Worm (Caenorhabditis elegans) whole organism, L2 larva: Measurements from ENCODE around the gene frpr-15.

Source experiments
- F13H6.1 ChIP-seq: sonication (generic microtip); optimal IDR thresholded peaks from 2 replicates; lab custom pipeline; 2016; ENCODE audit warnings: missing genetic modification characterization, missing compliant biosample characterization
- Y55F3AM.14 ChIP-seq: fragments of 200-800 bp; sonication (Bioruptor generic); optimal IDR thresholded peaks from 2 replicates; lab custom pipeline; 2018; ENCODE audit warnings: mild to moderate bottlenecking, missing genetic modification characterization, missing compliant biosample characterization
- ZK546.5 ChIP-seq: sonication (generic microtip); optimal IDR thresholded peaks from 2 replicates; lab custom pipeline; 2017; ENCODE audit warnings: missing biosample characterization, missing genetic modification characterization
- alr-1 ChIP-seq: fragments of 150-350 bp; optimal IDR thresholded peaks from 2 replicates; lab custom pipeline; 2014; ENCODE audit warnings: missing biosample characterization, missing genetic modification characterization
- aly-2 ChIP-seq: fragments of 150-350 bp; optimal IDR thresholded peaks from 2 replicates; lab custom pipeline; 2014; ENCODE audit warnings: missing biosample characterization, missing genetic modification characterization
- ama-1 ChIP-seq: fragments of 150-350 bp; optimal IDR thresholded peaks from 2 replicates; lab custom pipeline; 2018; ENCODE audit warnings: inconsistent platforms
- blmp-1 ChIP-seq: sonication (generic microtip); optimal IDR thresholded peaks from 2 replicates; lab custom pipeline; 2017; ENCODE audit warnings: missing genetic modification characterization, mild to moderate bottlenecking, missing compliant biosample characterization, antibody characterized with exemption, moderate library complexity; ENCODE audit not compliant: insufficient read depth
- ceh-16 ChIP-seq: fragments of 150-350 bp; optimal IDR thresholded peaks from 2 replicates; lab custom pipeline; 2014; ENCODE audit warnings: missing biosample characterization, missing genetic modification characterization
- ceh-82 ChIP-seq: fragments of 150-350 bp; optimal IDR thresholded peaks from 2 replicates; lab custom pipeline; 2014; ENCODE audit warnings: missing biosample characterization, missing genetic modification characterization
- crh-2 ChIP-seq: sonication (generic microtip); optimal IDR thresholded peaks from 2 replicates; lab custom pipeline; 2017; ENCODE audit warnings: missing biosample characterization, missing genetic modification characterization
- dmd-4 ChIP-seq: sonication (generic microtip); optimal IDR thresholded peaks from 2 replicates; lab custom pipeline; 2017; ENCODE audit warnings: missing biosample characterization, missing genetic modification characterization
- egl-27 ChIP-seq: sonication (generic microtip); optimal IDR thresholded peaks from 3 replicates; lab custom pipeline; 2017; ENCODE audit warnings: missing biosample characterization, missing genetic modification reagents, missing genetic modification characterization
- elt-1 ChIP-seq: fragments of 150-350 bp; optimal IDR thresholded peaks from 2 replicates; lab custom pipeline; 2014; ENCODE audit warnings: missing biosample characterization, missing genetic modification characterization
- elt-3 ChIP-seq: sonication (generic microtip); optimal IDR thresholded peaks from 2 replicates; lab custom pipeline; 2017; ENCODE audit warnings: missing biosample characterization, missing genetic modification characterization
- fos-1 ChIP-seq: fragments of 150-350 bp; optimal IDR thresholded peaks from 2 replicates; lab custom pipeline; 2014; ENCODE audit warnings: missing biosample characterization, missing genetic modification characterization
- gmeb-1 ChIP-seq: fragments of 150-350 bp; optimal IDR thresholded peaks from 2 replicates; lab custom pipeline; 2014; ENCODE audit warnings: missing biosample characterization, missing genetic modification characterization
- lin-39 ChIP-seq: fragments of 150-350 bp; optimal IDR thresholded peaks from 2 replicates; lab custom pipeline; 2014; ENCODE audit warnings: missing biosample characterization, missing genetic modification reagents, missing genetic modification characterization
- lsy-2 ChIP-seq, 2 experiments: fragments of 150-350 bp in 1 of 2; sonication (generic microtip) in 1 of 2; optimal IDR thresholded peaks; 2 replicates each; lab custom pipeline; 2014 to 2017; ENCODE audit warnings: missing biosample characterization in 2 of 2, missing genetic modification characterization in 2 of 2
- mdl-1 ChIP-seq, 2 experiments: fragments of 150-350 bp in 1 of 2; sonication (generic microtip) in 1 of 2; optimal IDR thresholded peaks; 2 replicates each; lab custom pipeline; 2017; ENCODE audit warnings: missing biosample characterization in 2 of 2, missing genetic modification characterization in 2 of 2
- nhr-10 ChIP-seq: sonication (generic microtip); optimal IDR thresholded peaks from 2 replicates; lab custom pipeline; 2017; ENCODE audit warnings: missing biosample characterization, missing genetic modification characterization
- nhr-12 ChIP-seq: fragments of 150-350 bp; optimal IDR thresholded peaks from 2 replicates; lab custom pipeline; 2014; ENCODE audit warnings: missing biosample characterization, missing genetic modification characterization
- nhr-129 ChIP-seq: fragments of 150-350 bp; optimal IDR thresholded peaks from 2 replicates; lab custom pipeline; 2014; ENCODE audit warnings: missing biosample characterization, missing genetic modification characterization
- nhr-21 ChIP-seq: fragments of 150-350 bp; optimal IDR thresholded peaks from 2 replicates; lab custom pipeline; 2014; ENCODE audit warnings: missing biosample characterization, missing genetic modification characterization
- nhr-23 ChIP-seq: fragments of 150-350 bp; optimal IDR thresholded peaks from 2 replicates; lab custom pipeline; 2014; ENCODE audit warnings: missing biosample characterization, missing genetic modification reagents, missing genetic modification characterization
- nhr-237 ChIP-seq: fragments of 150-350 bp; optimal IDR thresholded peaks from 2 replicates; lab custom pipeline; 2014; ENCODE audit warnings: missing biosample characterization, missing genetic modification characterization
- nhr-25 ChIP-seq: fragments of 150-350 bp; sonication (generic microtip); optimal IDR thresholded peaks from 3 replicates; lab custom pipeline; 2014; ENCODE audit warnings: missing biosample characterization, missing genetic modification characterization
- nhr-6 ChIP-seq: fragments of 150-350 bp; optimal IDR thresholded peaks from 2 replicates; lab custom pipeline; 2014; ENCODE audit warnings: missing biosample characterization, missing genetic modification characterization
- nhr-77 ChIP-seq: fragments of 150-350 bp; optimal IDR thresholded peaks from 2 replicates; lab custom pipeline; 2014; ENCODE audit warnings: missing biosample characterization, missing genetic modification characterization
- peb-1 ChIP-seq: fragments of 150-350 bp; optimal IDR thresholded peaks from 2 replicates; lab custom pipeline; 2014; ENCODE audit warnings: missing biosample characterization, missing genetic modification characterization
- sem-4 ChIP-seq: fragments of 150-350 bp; optimal IDR thresholded peaks from 2 replicates; lab custom pipeline; 2014; ENCODE audit warnings: missing biosample characterization, missing genetic modification reagents, missing genetic modification characterization
- skn-1 ChIP-seq: sonication (generic microtip); optimal IDR thresholded peaks from 2 replicates; lab custom pipeline; 2017; ENCODE audit warnings: missing biosample characterization, missing genetic modification characterization
- sma-3 ChIP-seq: sonication (generic microtip); optimal IDR thresholded peaks from 2 replicates; lab custom pipeline; 2016; ENCODE audit warnings: missing genetic modification reagents, missing genetic modification characterization, missing compliant biosample characterization
- sma-9 ChIP-seq, 2 experiments: fragments of 150-350 bp in 1 of 2; sonication (generic microtip) in 1 of 2; optimal IDR thresholded peaks; 2 replicates each; lab custom pipeline; 2014 to 2016; ENCODE audit warnings: missing genetic modification characterization in 2 of 2, mild to moderate bottlenecking in 1 of 2, missing biosample characterization in 1 of 2, missing compliant biosample characterization in 1 of 2, missing genetic modification reagents in 1 of 2, moderate library complexity in 1 of 2
- snpc-4 ChIP-seq: fragments of 150-350 bp; optimal IDR thresholded peaks from 2 replicates; lab custom pipeline; 2014; ENCODE audit warnings: missing biosample characterization, missing genetic modification characterization
- unc-39 ChIP-seq: fragments of 150-350 bp; optimal IDR thresholded peaks from 2 replicates; lab custom pipeline; 2014; ENCODE audit warnings: missing biosample characterization, missing genetic modification characterization
- unc-55 ChIP-seq: fragments of 150-350 bp; sonication (generic microtip); optimal IDR thresholded peaks from 3 replicates; lab custom pipeline; 2014; ENCODE audit warnings: missing biosample characterization, missing genetic modification reagents, missing genetic modification characterization
- unc-62 ChIP-seq: fragments of 150-350 bp; optimal IDR thresholded peaks from 2 replicates; lab custom pipeline; 2014; ENCODE audit warnings: missing biosample characterization, missing genetic modification reagents, missing genetic modification characterization
- zag-1 ChIP-seq: fragments of 150-350 bp; optimal IDR thresholded peaks from 2 replicates; lab custom pipeline; 2014; ENCODE audit warnings: missing biosample characterization, missing genetic modification characterization
- ztf-1 ChIP-seq: fragments of 200-800 bp; sonication (Bioruptor generic); conservative IDR thresholded peaks from 2 replicates; pipeline ENCODE4 v1.3.6; 2022; ENCODE audit warnings: missing genetic modification characterization, missing compliant biosample characterization
- ztf-11 ChIP-seq: sonication (generic microtip); optimal IDR thresholded peaks from 2 replicates; lab custom pipeline; 2017; ENCODE audit warnings: missing biosample characterization, missing genetic modification characterization
- ztf-4 ChIP-seq: fragments of 150-350 bp; optimal IDR thresholded peaks from 2 replicates; lab custom pipeline; 2014; ENCODE audit warnings: missing biosample characterization, missing genetic modification characterization

frpr-15 gene

DNA sequence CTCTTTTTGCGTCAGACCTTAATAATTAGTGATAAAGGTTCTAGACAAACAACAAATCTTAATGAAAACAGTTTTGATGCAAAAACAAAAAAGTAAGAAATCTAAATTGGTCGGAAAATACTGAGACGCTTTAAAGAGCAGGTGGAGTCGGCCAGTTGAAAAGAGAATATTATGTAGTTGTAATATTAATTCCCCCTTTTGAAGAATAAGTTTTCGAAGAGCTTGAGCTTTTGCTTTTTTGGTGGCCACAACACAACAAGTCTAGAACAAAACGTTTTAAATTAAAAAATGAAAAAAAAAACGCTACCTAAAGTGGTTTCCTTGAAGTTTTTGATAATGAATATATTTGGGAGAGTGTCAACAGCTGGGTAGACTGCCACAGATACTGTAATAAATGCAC lies 36.5 kb downstream of the frpr-15 start, which contains the start of gene str-178:
str-178 (minus strand) TSS at position 101 of the 400 bp plus-strand sequence.
- TF ChIP-seq sem-4 (tag; lab: Kevin White, UChicago), result no peak
- no peak for TF ChIP-seq nhr-12 (tag; lab: Kevin White, UChicago)
- TF ChIP-seq ceh-16 (tag; lab: Kevin White, UChicago), result no peak
- TF ChIP-seq egl-27 (tag; lab: Kevin White, UChicago), result no peak
- TF ChIP-seq lsy-2 (tag; optimal IDR thresholded peaks at IDR 0.05; lab: Kevin White, UChicago), result no peak
- TF ChIP-seq ztf-4 (tag; lab: Kevin White, UChicago), result no peak
- TF ChIP-seq unc-62 (GFP tag; lab: Kevin White, UChicago), result no peak
- no peak for TF ChIP-seq peb-1 (tag; lab: Kevin White, UChicago)
- TF ChIP-seq elt-3 (tag; lab: Kevin White, UChicago), result no peak
- TF ChIP-seq Y55F3AM.14 (GFP tag; lab: Kevin White, UChicago), result no peak
- TF ChIP-seq lin-39 (tag; lab: Kevin White, UChicago), result no peak
- TF ChIP-seq, all 48 proteins: peak for 0

ce11 chrV:12718622-12719021 lies 38.7 kb downstream of the frpr-15 start, which contains the start of gene str-181:
str-181 (minus strand) TSS chrV:12718722.
- TF ChIP-seq nhr-10 (tag; lab: Kevin White, UChicago) (no peak), nhr-6 (tag; lab: Kevin White, UChicago) (no peak), nhr-237 (no peak), nhr-21 (tag; lab: Kevin White, UChicago) (no peak), ztf-11 (no peak), nhr-129 (no peak), egl-27 (tag; lab: Kevin White, UChicago) (no peak), skn-1 (tag; lab: Kevin White, UChicago) (no peak), lsy-2 (tag; optimal IDR thresholded peaks at IDR 0.05; lab: Kevin White, UChicago) (no peak), elt-1 (no peak), dmd-4 (tag; lab: Kevin White, UChicago) (no peak), sma-3 (no peak), sma-9 (GFP tag; optimal IDR thresholded peaks at IDR 0.05; lab: Kevin White, UChicago) (no peak), sma-9 (tag; optimal IDR thresholded peaks at IDR 0.05; lab: Kevin White, UChicago) (no peak), ama-1 (no peak), F13H6.1 (tag; lab: Kevin White, UChicago) (no peak)

ce11 chrV:12719713-12720112 lies 39.8 kb downstream of the frpr-15 start, which contains the start of gene R11D1.7:
R11D1.7 (plus strand) TSS chrV:12720013.
- TF ChIP-seq sma-3, result no peak
- TF ChIP-seq nhr-129, result no peak
- no peak for TF ChIP-seq lin-39 (tag; lab: Kevin White, UChicago)
- TF ChIP-seq snpc-4 (tag; lab: Kevin White, UChicago), result no peak
- no peak for TF ChIP-seq nhr-237
- TF ChIP-seq unc-39 (tag; lab: Kevin White, UChicago), result no peak
- no peak for TF ChIP-seq nhr-10 (tag; lab: Kevin White, UChicago)
- TF ChIP-seq nhr-25 (tag; lab: Kevin White, UChicago), result no peak
- TF ChIP-seq blmp-1, result no peak
- TF ChIP-seq nhr-6 (tag; lab: Kevin White, UChicago), result no peak
- TF ChIP-seq ceh-82 (tag; lab: Kevin White, UChicago), result no peak
- TF ChIP-seq ZK546.5 (tag; lab: Kevin White, UChicago), result no peak
- no peak for TF ChIP-seq unc-55 (GFP tag; lab: Kevin White, UChicago)
- TF ChIP-seq zag-1, result no peak
- TF ChIP-seq ama-1, result no peak
- TF ChIP-seq fos-1 (tag; lab: Kevin White, UChicago), result no peak
- no peak for TF ChIP-seq ztf-11
- no peak for TF ChIP-seq mdl-1 (tag; optimal IDR thresholded peaks at IDR 0.05; lab: Kevin White, UChicago)
- no peak for TF ChIP-seq dmd-4 (tag; lab: Kevin White, UChicago)

ce11 chrV:12725893-12726292 lies 46.0 kb downstream of the frpr-15 start, which contains the start of gene R11D1.12:
R11D1.12 (minus strand) TSS chrV:12725993.
- TF ChIP-seq nhr-12 (tag; lab: Kevin White, UChicago) (no peak), crh-2 (tag; lab: Kevin White, UChicago) (no peak), F13H6.1 (tag; lab: Kevin White, UChicago) (no peak), lin-39 (tag; lab: Kevin White, UChicago) (no peak), ceh-16 (tag; lab: Kevin White, UChicago) (no peak), nhr-77 (tag; lab: Kevin White, UChicago) (no peak), snpc-4 (tag; lab: Kevin White, UChicago) (no peak), ztf-1 (GFP tag; lab: Robert Waterston, UW) (no peak), nhr-10 (tag; lab: Kevin White, UChicago) (no peak), nhr-23 (tag; lab: Kevin White, UChicago) (no peak), nhr-21 (tag; lab: Kevin White, UChicago) (no peak), aly-2 (tag; lab: Kevin White, UChicago) (no peak), elt-3 (tag; lab: Kevin White, UChicago) (no peak), ZK546.5 (tag; lab: Kevin White, UChicago) (no peak), gmeb-1 (tag; lab: Kevin White, UChicago) (no peak), alr-1 (tag; lab: Kevin White, UChicago) (no peak)
- TF ChIP-seq, all 48 proteins: peak for 0
